Worm (Caenorhabditis elegans): ENCODE results near the gene irld-25.

irld-25 gene

ce11 chrV:15230243-15230642 lies 8.8 kb downstream of the irld-25 start, which contains the start of gene srw-15:
Gene srw-15 (plus strand): TSS chrV:15230543.
- TF ChIP-seq pha-4 (GFP tag; IDR thresholded peaks at IDR 0.05): no peak
- TF ChIP-seq pha-4 (tag; optimal IDR thresholded peaks at IDR 0.05): no peak
- TF ChIP-seq zag-1 (tag; optimal IDR thresholded peaks at IDR 0.05): no peak
- TF ChIP-seq set-16 (GFP tag; IDR thresholded peaks at IDR 0.05): no peak
- no peak for TF ChIP-seq snpc-1.2 (GFP tag; IDR thresholded peaks at IDR 0.05)

ce11 chrV:15232200-15232599 lies 10.8 kb downstream of the irld-25 start, which contains the start of gene srw-13:
Gene srw-13 (plus strand): TSS chrV:15232500.
- TF ChIP-seq aha-1 (tag) (peak; percentile 29), ceh-62 (tag; optimal IDR thresholded peaks at IDR 0.05) (no peak)

ce11 chrV:15235661-15236060 lies 14.2 kb downstream of the irld-25 start, which contains the start of gene nhr-164:
Gene nhr-164 (minus strand): TSS chrV:15235761.
- TF ChIP-seq T26A8.4 (GFP tag; IDR thresholded peaks at IDR 0.05) (no peak), lin-29 (GFP tag; IDR thresholded peaks at IDR 0.05) (no peak), nhr-102 (tag; optimal IDR thresholded peaks at IDR 0.05) (no peak), lir-3 (tag; optimal IDR thresholded peaks at IDR 0.05) (no peak), ZK546.5 (tag; optimal IDR thresholded peaks at IDR 0.05) (no peak), arid-1 (GFP tag; conservative IDR thresholded peaks at IDR 0.05) (no peak), ama-1 (optimal IDR thresholded peaks at IDR 0.05) (no peak), cey-2 (tag; optimal IDR thresholded peaks at IDR 0.05; ENCODE audit: borderline replicate concordance, insufficient read depth) (no peak), fkh-10 (GFP tag; optimal IDR thresholded peaks at IDR 0.05) (no peak), dmd-8 (GFP tag; IDR thresholded peaks at IDR 0.05) (no peak), mep-1 (tag; optimal IDR thresholded peaks at IDR 0.05) (no peak)

ce11 chrV:15238552-15238951 lies 17.1 kb downstream of the irld-25 start, which contains the start of gene srw-12:
Gene srw-12 (minus strand): TSS chrV:15238652.
- TF ChIP-seq unc-130 (GFP tag; optimal IDR thresholded peaks at IDR 0.05) (no peak), unc-62 (GFP tag; optimal IDR thresholded peaks at IDR 0.05 in 1 of 2) (peak in 1 of 2 experiments; percentile 33), unc-62 (tag; optimal IDR thresholded peaks at IDR 0.05) (no peak), saeg-2 (GFP tag; IDR thresholded peaks at IDR 0.05) (no peak)

ce11 chrV:15240215-15240614 lies 18.8 kb downstream of the irld-25 start, which contains the start of gene srw-11:
Gene srw-11 (minus strand): TSS chrV:15240315.
- no peak for TF ChIP-seq nhr-28 (tag; optimal IDR thresholded peaks at IDR 0.05)
- TF ChIP-seq jun-1 (tag; optimal IDR thresholded peaks at IDR 0.05): no peak
- TF ChIP-seq ztf-11 (tag; optimal IDR thresholded peaks at IDR 0.05): no peak
- no peak for TF ChIP-seq lin-1 (GFP tag; IDR thresholded peaks at IDR 0.05)
- TF ChIP-seq mxl-3 (GFP tag; optimal IDR thresholded peaks at IDR 0.05): no peak
- TF ChIP-seq madf-9 (GFP tag; conservative IDR thresholded peaks at IDR 0.05): no peak
- no peak for TF ChIP-seq egl-27 (tag; optimal IDR thresholded peaks at IDR 0.05)
- no peak for TF ChIP-seq dmd-6 (GFP tag; IDR thresholded peaks at IDR 0.05)

ce11 chrV:15241259-15241658 lies 19.8 kb downstream of the irld-25 start, which contains the start of gene chil-12:
Gene chil-12 (plus strand): TSS chrV:15241559.
- TF ChIP-seq hif-1 (tag; optimal IDR thresholded peaks at IDR 0.05): no peak
- no peak for TF ChIP-seq dpl-1 (GFP tag; optimal IDR thresholded peaks at IDR 0.05)

- TF ChIP-seq F49E8.2 (tag; optimal IDR thresholded peaks at IDR 0.05; ENCODE audit: borderline replicate concordance) (no peak), Y105C5A.15 (GFP tag; IDR thresholded peaks at IDR 0.05) (no peak), pha-4 (GFP tag; IDR thresholded peaks at IDR 0.05) (no peak), pha-4 (tag; optimal IDR thresholded peaks at IDR 0.05) (no peak), snpc-1.2 (GFP tag; IDR thresholded peaks at IDR 0.05) (no peak), T20F7.1 (GFP tag; optimal IDR thresholded peaks at IDR 0.05) (no peak), spr-1 (tag; optimal IDR thresholded peaks at IDR 0.05) (no peak)
Observed at ce11 chrV:15244456-15244855, 23.0 kb downstream of the irld-25 start, which contains the start of gene kin-30. Gene kin-30 (plus strand): TSS chrV:15244756.
